Worm (Caenorhabditis elegans) whole organism, L3 larva: ENCODE data around the gene enu-3.5.

ENCODE experiments used
- ZK546.5 ChIP-seq: sonication (generic microtip); optimal IDR thresholded peaks from 2 replicates; lab custom pipeline; 2017; ENCODE audit warnings: missing biosample characterization, missing genetic modification characterization
- aly-2 ChIP-seq: fragments of 150-350 bp; optimal IDR thresholded peaks from 2 replicates; lab custom pipeline; 2014; ENCODE audit warnings: missing biosample characterization, missing genetic modification characterization
- ama-1 ChIP-seq: fragments of 150-350 bp; optimal IDR thresholded peaks from 2 replicates; lab custom pipeline; 2018
- ceh-16 ChIP-seq: sonication (generic microtip); optimal IDR thresholded peaks from 2 replicates; lab custom pipeline; 2017; ENCODE audit warnings: missing biosample characterization, missing genetic modification characterization
- ceh-28 ChIP-seq: fragments of 150-350 bp; optimal IDR thresholded peaks from 2 replicates; lab custom pipeline; 2014; ENCODE audit warnings: missing biosample characterization, missing genetic modification reagents, missing genetic modification characterization
- ceh-82 ChIP-seq: fragments of 150-350 bp; optimal IDR thresholded peaks from 2 replicates; lab custom pipeline; 2014; ENCODE audit warnings: missing biosample characterization, missing genetic modification characterization
- ceh-9 ChIP-seq: sonication (generic microtip); optimal IDR thresholded peaks from 2 replicates; lab custom pipeline; 2018; ENCODE audit warnings: missing biosample characterization, missing genetic modification characterization
- daf-12 ChIP-seq: fragments of 150-350 bp; optimal IDR thresholded peaks from 2 replicates; lab custom pipeline; 2014; ENCODE audit warnings: missing biosample characterization, missing genetic modification reagents, missing genetic modification characterization
- egl-27 ChIP-seq: sonication (generic microtip); optimal IDR thresholded peaks from 4 replicates; lab custom pipeline; 2017; ENCODE audit warnings: missing biosample characterization, missing genetic modification reagents, missing genetic modification characterization
- elt-1 ChIP-seq: fragments of 150-350 bp; optimal IDR thresholded peaks from 2 replicates; lab custom pipeline; 2014; ENCODE audit warnings: missing biosample characterization, missing genetic modification characterization
- elt-2 ChIP-seq: sonication (generic microtip); optimal IDR thresholded peaks from 2 replicates; lab custom pipeline; 2016; ENCODE audit warnings: missing genetic modification reagents, mild to moderate bottlenecking, missing genetic modification characterization, missing compliant biosample characterization
- elt-3 ChIP-seq, 3 experiments: fragments of 150-350 bp in 1 of 3; sonication (generic microtip) in 2 of 3; optimal IDR thresholded peaks; 2 replicates in 2 of 3; 4 replicates in 1 of 3; lab custom pipeline; 2014 to 2017; ENCODE audit warnings: missing biosample characterization in 3 of 3, missing genetic modification characterization in 3 of 3
- eor-1 ChIP-seq, 2 experiments: fragments of 150-350 bp; optimal IDR thresholded peaks; 2 replicates each; lab custom pipeline; 2014 to 2018; ENCODE audit warnings: missing biosample characterization in 2 of 2, missing genetic modification characterization in 2 of 2
- fkh-10 ChIP-seq: sonication (generic microtip); optimal IDR thresholded peaks from 2 replicates; lab custom pipeline; 2017; ENCODE audit warnings: missing biosample characterization, missing genetic modification reagents, missing genetic modification characterization
- fkh-2 ChIP-seq: fragments of 150-350 bp; optimal IDR thresholded peaks from 2 replicates; lab custom pipeline; 2014; ENCODE audit warnings: missing biosample characterization, missing genetic modification reagents, missing genetic modification characterization
- fos-1 ChIP-seq: fragments of 150-350 bp; optimal IDR thresholded peaks from 2 replicates; lab custom pipeline; 2014; ENCODE audit warnings: missing biosample characterization, missing genetic modification characterization
- hmg-11 ChIP-seq: sonication (generic microtip); optimal IDR thresholded peaks from 2 replicates; lab custom pipeline; 2016; ENCODE audit warnings: missing genetic modification characterization, missing compliant biosample characterization
- jun-1 ChIP-seq: fragments of 150-350 bp; optimal IDR thresholded peaks from 2 replicates; lab custom pipeline; 2014; ENCODE audit warnings: missing biosample characterization, missing genetic modification reagents, missing genetic modification characterization
- lin-15B ChIP-seq: fragments of 150-350 bp; optimal IDR thresholded peaks from 2 replicates; lab custom pipeline; 2014; ENCODE audit warnings: missing biosample characterization, missing genetic modification characterization
- lin-39 ChIP-seq: fragments of 150-350 bp; optimal IDR thresholded peaks from 2 replicates; lab custom pipeline; 2018; ENCODE audit warnings: missing biosample characterization, missing genetic modification reagents, missing genetic modification characterization
- lsy-12 ChIP-seq: sonication (generic microtip); optimal IDR thresholded peaks from 2 replicates; lab custom pipeline; 2016; ENCODE audit warnings: mild to moderate bottlenecking, missing genetic modification characterization, missing compliant biosample characterization
- mdl-1 ChIP-seq: fragments of 150-350 bp; optimal IDR thresholded peaks from 2 replicates; lab custom pipeline; 2014; ENCODE audit warnings: missing biosample characterization, missing genetic modification characterization
- mml-1 ChIP-seq: fragments of 150-350 bp; sonication (generic microtip); optimal IDR thresholded peaks from 3 replicates; lab custom pipeline; 2014; ENCODE audit warnings: missing biosample characterization, missing genetic modification characterization
- nfya-1 ChIP-seq: sonication (generic microtip); optimal IDR thresholded peaks from 2 replicates; lab custom pipeline; 2017; ENCODE audit warnings: missing genetic modification characterization, mild to moderate bottlenecking, missing compliant biosample characterization, antibody characterized with exemption, moderate library complexity; ENCODE audit not compliant: insufficient read depth
- nhr-11 ChIP-seq: fragments of 150-350 bp; optimal IDR thresholded peaks from 2 replicates; lab custom pipeline; 2014; ENCODE audit warnings: missing biosample characterization, missing genetic modification characterization
- nhr-12 ChIP-seq: fragments of 150-350 bp; optimal IDR thresholded peaks from 2 replicates; lab custom pipeline; 2014; ENCODE audit warnings: missing biosample characterization, missing genetic modification characterization
- nhr-23 ChIP-seq: fragments of 150-350 bp; optimal IDR thresholded peaks from 2 replicates; lab custom pipeline; 2014; ENCODE audit warnings: missing biosample characterization, missing genetic modification reagents, missing genetic modification characterization
- nhr-237 ChIP-seq: fragments of 150-350 bp; optimal IDR thresholded peaks from 2 replicates; lab custom pipeline; 2014; ENCODE audit warnings: missing biosample characterization, missing genetic modification characterization
- nhr-25 ChIP-seq: sonication (generic microtip); optimal IDR thresholded peaks from 2 replicates; lab custom pipeline; 2017; ENCODE audit warnings: missing biosample characterization, missing genetic modification characterization
- nhr-28 ChIP-seq: fragments of 150-350 bp; optimal IDR thresholded peaks from 2 replicates; lab custom pipeline; 2014; ENCODE audit warnings: missing biosample characterization, missing genetic modification characterization
- nhr-43 ChIP-seq: sonication (generic microtip); optimal IDR thresholded peaks from 2 replicates; lab custom pipeline; 2016; ENCODE audit warnings: mild to moderate bottlenecking, missing genetic modification characterization, missing compliant biosample characterization; ENCODE audit not compliant: poor library complexity, severe bottlenecking
- nhr-67 ChIP-seq: fragments of 150-350 bp; optimal IDR thresholded peaks from 2 replicates; lab custom pipeline; 2014; ENCODE audit warnings: missing biosample characterization, missing genetic modification characterization
- nhr-77 ChIP-seq: fragments of 150-350 bp; optimal IDR thresholded peaks from 2 replicates; lab custom pipeline; 2014; ENCODE audit warnings: missing biosample characterization, missing genetic modification characterization
- pha-4 ChIP-seq: fragments of 150-350 bp; optimal IDR thresholded peaks from 2 replicates; lab custom pipeline; 2014; ENCODE audit warnings: missing biosample characterization, missing genetic modification reagents, missing genetic modification characterization
- pqm-1 ChIP-seq: fragments of 150-350 bp; optimal IDR thresholded peaks from 2 replicates; lab custom pipeline; 2017; ENCODE audit warnings: missing biosample characterization, missing genetic modification characterization, inconsistent platforms
- sea-2 ChIP-seq: fragments of 150-350 bp; sonication (generic microtip); optimal IDR thresholded peaks from 4 replicates; lab custom pipeline; 2014; ENCODE audit warnings: missing biosample characterization, missing genetic modification reagents, missing genetic modification characterization
- skn-1 ChIP-seq: fragments of 150-350 bp; optimal IDR thresholded peaks from 2 replicates; lab custom pipeline; 2014; ENCODE audit warnings: missing biosample characterization, missing genetic modification characterization
- snpc-4 ChIP-seq: fragments of 150-350 bp; optimal IDR thresholded peaks from 2 replicates; lab custom pipeline; 2014; ENCODE audit warnings: missing biosample characterization, missing genetic modification characterization
- tbx-2 ChIP-seq: sonication (generic microtip); optimal IDR thresholded peaks from 2 replicates; lab custom pipeline; 2016; ENCODE audit warnings: mild to moderate bottlenecking, missing genetic modification characterization, missing compliant biosample characterization
- unc-39 ChIP-seq: sonication (generic microtip); optimal IDR thresholded peaks from 4 replicates; lab custom pipeline; 2017; ENCODE audit warnings: missing biosample characterization, missing genetic modification characterization
- unc-62 ChIP-seq: fragments of 150-350 bp; sonication (generic microtip); optimal IDR thresholded peaks from 4 replicates; lab custom pipeline; 2014; ENCODE audit warnings: missing biosample characterization, missing genetic modification reagents, missing genetic modification characterization
- zag-1 ChIP-seq: fragments of 150-350 bp; optimal IDR thresholded peaks from 2 replicates; lab custom pipeline; 2014; ENCODE audit warnings: missing biosample characterization, missing genetic modification characterization
- ztf-11 ChIP-seq: fragments of 150-350 bp; optimal IDR thresholded peaks from 2 replicates; lab custom pipeline; 2014; ENCODE audit warnings: missing biosample characterization, missing genetic modification characterization
- ztf-4 ChIP-seq: fragments of 150-350 bp; optimal IDR thresholded peaks from 2 replicates; lab custom pipeline; 2014; ENCODE audit warnings: missing biosample characterization, missing genetic modification characterization

Gene enu-3.5

DNA sequence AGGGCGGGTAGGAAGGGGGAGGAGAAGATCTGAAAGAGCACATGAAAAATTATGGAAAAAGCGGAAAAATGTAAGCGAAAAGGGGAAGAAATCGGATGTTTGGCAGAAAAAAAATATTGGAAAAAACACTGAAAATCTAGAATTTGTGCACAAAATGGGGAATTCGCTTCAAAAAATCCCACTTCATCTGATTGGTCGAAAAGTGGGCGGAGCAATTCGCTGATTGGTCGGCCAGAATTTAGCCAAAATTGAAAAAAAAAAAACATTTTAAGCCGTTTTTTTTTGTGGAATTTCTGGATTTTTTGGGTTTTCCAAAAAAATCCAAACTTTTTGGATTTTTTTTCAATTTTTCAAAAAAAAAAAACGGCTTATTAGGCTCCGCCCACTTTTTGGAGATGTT lies 42.8 kb downstream of the enu-3.5 start:
- TF ChIP-seq egl-27 = no peak
- peak; percentile 84 for TF ChIP-seq nfya-1 (tag; lab: Kevin White, UChicago)
- TF ChIP-seq, all 47 proteins: peak for 1

DNA sequence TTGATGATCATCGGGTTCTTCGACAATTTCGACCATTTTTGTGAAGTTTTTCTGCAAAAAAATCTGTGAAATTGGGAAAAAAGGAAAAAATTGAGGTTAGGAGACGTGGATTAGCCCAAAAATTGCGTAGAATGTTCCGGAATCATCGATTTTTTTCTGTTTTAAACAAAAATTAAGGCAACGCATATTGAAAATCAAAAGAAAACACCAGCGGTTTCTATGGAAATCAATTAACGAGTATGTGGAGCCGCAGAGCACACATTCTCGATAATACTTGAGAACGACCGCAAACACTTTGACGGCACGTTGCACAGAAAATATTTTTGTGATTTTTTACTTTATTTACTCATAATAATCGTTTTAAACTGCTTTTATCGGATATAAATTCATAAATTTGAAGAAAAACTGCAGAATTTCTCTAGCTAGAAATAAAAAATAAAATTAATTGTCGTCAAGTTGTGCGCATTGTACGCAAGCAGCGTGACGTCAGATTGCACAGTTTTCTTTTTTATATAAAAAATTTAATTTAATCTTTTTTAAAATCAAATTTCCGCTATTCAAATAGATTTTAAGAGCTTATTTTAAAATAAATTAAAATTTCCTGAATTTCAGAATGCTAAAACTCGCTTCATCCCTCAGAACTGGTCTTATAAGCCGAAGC lies 48.1 kb downstream of the enu-3.5 start, which contains the start of the genes npp-25 and mrps-10:
Gene npp-25 (minus strand): TSS at position 51 of the 661 bp plus-strand sequence.
Gene mrps-10 (plus strand): TSS at position 611 of the 661 bp plus-strand sequence.
- TF ChIP-seq zag-1 (no peak), nhr-12 (tag; lab: Kevin White, UChicago) (no peak), ZK546.5 (tag; lab: Kevin White, UChicago) (no peak), lin-39 (tag; lab: Kevin White, UChicago) (peak; percentile 27), unc-62 (GFP tag; lab: Kevin White, UChicago) (no peak), ceh-82 (tag; lab: Kevin White, UChicago) (no peak), egl-27 (no peak), fos-1 (tag; lab: Kevin White, UChicago) (no peak), nhr-237 (tag; lab: Kevin White, UChicago) (no peak), nhr-43 (tag; lab: Kevin White, UChicago) (no peak), mdl-1 (tag; lab: Kevin White, UChicago) (no peak), lsy-12 (tag; lab: Kevin White, UChicago) (no peak), unc-39 (tag; lab: Kevin White, UChicago) (no peak), mml-1 (no peak), nhr-28 (tag; lab: Kevin White, UChicago) (no peak), hmg-11 (peak; percentile 48), ztf-11 (tag; lab: Kevin White, UChicago) (no peak), fkh-2 (tag; lab: Kevin White, UChicago) (no peak), lin-15B (tag; lab: Kevin White, UChicago) (peak; percentile 50), skn-1 (no peak), ama-1 (no peak), elt-3 (tag; optimal IDR thresholded peaks at IDR 0.05; lab: Kevin White, UChicago) (no peak), tbx-2 (tag; lab: Kevin White, UChicago) (no peak), nfya-1 (tag; lab: Kevin White, UChicago) (peak; percentile 50), snpc-4 (tag; lab: Kevin White, UChicago) (no peak), elt-2 (tag; lab: Kevin White, UChicago) (no peak), fkh-10 (no peak), ztf-4 (tag; lab: Kevin White, UChicago) (no peak), nhr-67 (no peak), nhr-11 (tag; lab: Kevin White, UChicago) (no peak), ceh-9 (tag; lab: Kevin White, UChicago) (no peak), elt-1 (tag; lab: Kevin White, UChicago) (no peak), daf-12 (tag; lab: Kevin White, UChicago) (no peak), pha-4 (tag; lab: Kevin White, UChicago) (peak; percentile 66), ceh-28 (no peak), jun-1 (tag; lab: Kevin White, UChicago) (no peak), sea-2 (no peak), aly-2 (tag; lab: Kevin White, UChicago) (no peak), nhr-77 (tag; lab: Kevin White, UChicago) (no peak), pqm-1 (tag; lab: Kevin White, UChicago) (no peak), nhr-25 (tag; lab: Kevin White, UChicago) (no peak)

DNA sequence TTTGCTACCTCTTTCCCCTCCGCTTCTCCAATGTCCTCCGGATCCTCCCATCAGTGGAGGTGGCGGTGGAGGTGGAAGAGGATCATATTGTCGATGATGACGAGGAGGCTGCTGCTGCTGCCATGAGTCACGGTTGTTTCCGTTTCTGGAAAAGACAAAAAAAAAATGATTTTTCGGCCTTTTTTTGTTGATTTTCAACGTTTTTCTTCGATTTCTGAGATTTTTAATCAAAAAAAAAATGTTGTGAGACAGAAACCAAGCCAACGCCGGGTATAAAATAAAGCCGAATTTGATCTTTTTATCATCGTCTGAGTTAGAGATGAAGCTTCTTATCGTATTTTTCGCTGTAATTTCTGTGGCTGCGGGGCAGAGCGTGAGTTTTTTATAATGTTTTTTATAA lies 51.6 kb downstream of the enu-3.5 start, which contains the start of gene Y37D8A.19:
Gene Y37D8A.19 (plus strand): TSS at position 301 of the 400 bp plus-strand sequence.
- no peak for TF ChIP-seq ceh-16 (tag; lab: Kevin White, UChicago)
- TF ChIP-seq nhr-11 (tag; lab: Kevin White, UChicago) = no peak
- TF ChIP-seq ceh-9 (tag; lab: Kevin White, UChicago) = no peak
- no peak for TF ChIP-seq elt-3 (tag; optimal IDR thresholded peaks at IDR 0.05; lab: Kevin White, UChicago)
- no peak for TF ChIP-seq sea-2
- TF ChIP-seq mml-1 = no peak
- no peak for TF ChIP-seq fos-1 (tag; lab: Kevin White, UChicago)
- no peak for TF ChIP-seq daf-12 (tag; lab: Kevin White, UChicago)
- no peak for TF ChIP-seq nhr-23
- TF ChIP-seq ztf-11 (tag; lab: Kevin White, UChicago) = no peak
- no peak for TF ChIP-seq ama-1
- TF ChIP-seq nhr-12 (tag; lab: Kevin White, UChicago) = no peak
- no peak for TF ChIP-seq eor-1 (tag; optimal IDR thresholded peaks at IDR 0.05; lab: Kevin White, UChicago)
- TF ChIP-seq fkh-10 = no peak
- TF ChIP-seq egl-27 = no peak
- no peak for TF ChIP-seq pha-4 (tag; lab: Kevin White, UChicago)
- no peak for TF ChIP-seq zag-1
- TF ChIP-seq nhr-77 (tag; lab: Kevin White, UChicago) = no peak
- TF ChIP-seq ztf-4 (tag; lab: Kevin White, UChicago) = no peak
- TF ChIP-seq snpc-4 (tag; lab: Kevin White, UChicago) = no peak
